Worm (Caenorhabditis elegans): ENCODE measurements around the gene C08B6.8.

DNA sequence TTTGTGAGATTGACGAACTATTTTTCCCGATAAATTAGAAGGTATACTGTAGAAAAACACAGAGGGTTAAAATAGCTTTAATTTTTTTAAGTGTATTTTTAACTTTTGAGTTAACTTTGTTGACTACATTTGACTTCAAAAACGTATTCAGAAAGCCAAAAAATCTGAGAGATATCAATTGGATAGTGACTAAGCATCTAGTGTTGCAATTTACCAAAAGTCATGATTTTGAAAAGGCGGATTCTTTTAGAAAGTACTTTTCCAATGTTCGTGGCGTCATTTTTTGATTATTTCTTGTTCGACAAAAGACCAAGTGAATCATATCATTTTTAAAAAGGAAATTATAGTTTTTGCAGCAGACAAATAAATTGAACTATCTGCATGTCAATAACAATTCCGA is 34.4 kb downstream of the C08B6.8 start:
- TF ChIP-seq nhr-12 (tag; optimal IDR thresholded peaks at IDR 0.05) (no peak), lin-39 (tag; optimal IDR thresholded peaks at IDR 0.05) (no peak), ztf-11 (tag; optimal IDR thresholded peaks at IDR 0.05) (no peak), daf-12 (tag; optimal IDR thresholded peaks at IDR 0.05) (no peak), elt-1 (tag; optimal IDR thresholded peaks at IDR 0.05) (no peak), elt-3 (tag; optimal IDR thresholded peaks at IDR 0.05) (no peak), snpc-4 (tag; optimal IDR thresholded peaks at IDR 0.05) (no peak)

All from whole organism, L3 larva.